Worm (Caenorhabditis elegans): ENCODE data around the gene F36A4.4.

DNA sequence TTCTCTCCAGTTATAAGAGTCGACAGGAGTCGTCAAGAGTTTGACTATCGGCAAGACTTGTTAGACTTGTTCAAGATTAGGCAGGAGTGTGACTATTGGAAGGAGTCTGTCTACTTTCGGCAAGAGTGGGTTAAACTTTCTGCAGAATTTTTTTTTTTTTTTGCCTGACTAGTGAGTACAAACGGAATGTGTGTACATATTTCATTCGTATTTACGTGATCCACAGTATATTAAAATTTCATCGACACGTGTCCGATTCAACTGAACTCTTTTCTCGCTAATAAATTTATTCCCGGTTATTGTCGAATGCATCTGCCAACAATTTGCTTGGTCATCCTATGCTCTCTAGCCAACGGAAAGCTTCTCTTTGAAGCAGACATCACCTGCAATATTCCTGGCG lies 4.7 kb downstream of the F36A4.4 start, which contains the start of gene F36A4.1:
- TF ChIP-seq lin-13 (GFP tag; optimal IDR thresholded peaks at IDR 0.05) (no peak), nhr-12 (tag; optimal IDR thresholded peaks at IDR 0.05) (no peak), aly-2 (tag; optimal IDR thresholded peaks at IDR 0.05) (no peak), ceh-82 (tag; optimal IDR thresholded peaks at IDR 0.05) (no peak), egl-27 (tag; optimal IDR thresholded peaks at IDR 0.05) (no peak), unc-62 (GFP tag; optimal IDR thresholded peaks at IDR 0.05) (no peak), peb-1 (tag; optimal IDR thresholded peaks at IDR 0.05) (no peak), unc-55 (GFP tag; optimal IDR thresholded peaks at IDR 0.05) (no peak), skn-1 (tag; optimal IDR thresholded peaks at IDR 0.05) (no peak), ceh-16 (tag; optimal IDR thresholded peaks at IDR 0.05) (no peak), dmd-4 (tag; optimal IDR thresholded peaks at IDR 0.05) (no peak), ztf-11 (tag; optimal IDR thresholded peaks at IDR 0.05) (no peak)
